Fruit fly (Drosophila melanogaster) whole organism, pupa: ENCODE results near the gene Fdh.

Source experiments
- CG10348 ChIP-seq: fragments of 200-800 bp; sonication (Bioruptor generic); IDR thresholded peaks from 2 replicates; pipeline ENCODE4 v1.3.6; 2022; ENCODE audit warnings: missing biosample characterization, missing genetic modification characterization
- CG12605 ChIP-seq: fragments of 200-800 bp; sonication (Bioruptor generic); IDR thresholded peaks from 2 replicates; pipeline ENCODE4 v1.3.6; 2022; ENCODE audit warnings: missing biosample characterization, missing genetic modification characterization
- CG13204 ChIP-seq: fragments of 200-800 bp; sonication (Bioruptor generic); optimal IDR thresholded peaks from 2 replicates; lab custom pipeline; 2018; ENCODE audit warnings: missing biosample characterization, mild to moderate bottlenecking, missing genetic modification characterization, moderate library complexity
- CG14655 ChIP-seq: fragments of 200-800 bp; sonication (Bioruptor generic); optimal IDR thresholded peaks from 3 replicates; lab custom pipeline; 2017; ENCODE audit warnings: mild to moderate bottlenecking, missing biosample characterization, missing genetic modification reagents, missing genetic modification characterization
- CG15710 ChIP-seq: fragments of 200-800 bp; sonication (Bioruptor generic); optimal IDR thresholded peaks from 2 replicates; lab custom pipeline; 2018; ENCODE audit warnings: missing biosample characterization, mild to moderate bottlenecking, missing genetic modification characterization, moderate library complexity
- CG17806 ChIP-seq: fragments of 200-800 bp; sonication (Bioruptor generic); optimal IDR thresholded peaks from 2 replicates; lab custom pipeline; 2018; ENCODE audit warnings: missing biosample characterization, mild to moderate bottlenecking, missing genetic modification characterization, moderate library complexity
- CG32121 ChIP-seq: fragments of 200-800 bp; sonication (Bioruptor generic); IDR thresholded peaks from 2 replicates; pipeline ENCODE4 v1.3.6; 2022; ENCODE audit warnings: missing biosample characterization, missing genetic modification characterization
- CG34367 ChIP-seq: fragments of 200-800 bp; sonication (Bioruptor generic); optimal IDR thresholded peaks from 2 replicates; lab custom pipeline; 2018; ENCODE audit warnings: missing biosample characterization, mild to moderate bottlenecking, missing genetic modification characterization
- CG4496 ChIP-seq: fragments of 200-800 bp; sonication (Bioruptor generic); IDR thresholded peaks from 3 replicates; pipeline ENCODE4 v1.3.6; 2022; ENCODE audit warnings: missing biosample characterization, missing genetic modification characterization
- CG8159 ChIP-seq: fragments of 200-800 bp; sonication (Bioruptor generic); optimal IDR thresholded peaks from 3 replicates; lab custom pipeline; 2018; ENCODE audit warnings: missing biosample characterization, mild to moderate bottlenecking, missing genetic modification characterization, moderate library complexity
- CG8301 ChIP-seq: fragments of 200-800 bp; sonication (Bioruptor generic); optimal IDR thresholded peaks from 2 replicates; lab custom pipeline; 2018; ENCODE audit warnings: missing biosample characterization, mild to moderate bottlenecking, missing genetic modification characterization
- CG9948 ChIP-seq: fragments of 200-800 bp; sonication (Bioruptor generic); optimal IDR thresholded peaks from 2 replicates; lab custom pipeline; 2018; ENCODE audit warnings: missing biosample characterization, mild to moderate bottlenecking, missing genetic modification characterization, moderate library complexity
- D1 ChIP-seq: fragments of 200-800 bp; sonication (Bioruptor generic); optimal IDR thresholded peaks from 2 replicates; lab custom pipeline; 2018; ENCODE audit warnings: missing biosample characterization, mild to moderate bottlenecking, missing genetic modification characterization, moderate library complexity
- EcR ChIP-seq: fragments of 200-800 bp; sonication (Bioruptor generic); optimal IDR thresholded peaks from 3 replicates; lab custom pipeline; 2019; ENCODE audit warnings: missing biosample characterization, missing genetic modification characterization, mild to moderate bottlenecking, moderate library complexity, missing genetic modification reagents
- Ets98B ChIP-seq: fragments of 200-800 bp; sonication (Bioruptor generic); IDR thresholded peaks from 2 replicates; pipeline ENCODE4 v1.3.6; 2022; ENCODE audit warnings: missing biosample characterization, missing genetic modification characterization
- Pif1A ChIP-seq: fragments of 200-800 bp; sonication (Bioruptor generic); optimal IDR thresholded peaks from 3 replicates; lab custom pipeline; 2016; ENCODE audit warnings: missing biosample characterization, missing genetic modification characterization
- Pif1B ChIP-seq: fragments of 200-800 bp; sonication (Bioruptor generic); optimal IDR thresholded peaks from 3 replicates; lab custom pipeline; 2016; ENCODE audit warnings: missing biosample characterization, missing genetic modification characterization
- Snoo ChIP-seq: fragments of 200-800 bp; sonication (Bioruptor generic); optimal IDR thresholded peaks from 3 replicates; lab custom pipeline; 2017; ENCODE audit warnings: missing biosample characterization, mild to moderate bottlenecking, missing genetic modification characterization, inconsistent platforms
- fd96Ca ChIP-seq: fragments of 200-800 bp; sonication (Bioruptor generic); IDR thresholded peaks from 3 replicates; pipeline ENCODE4 v1.3.6; 2022; ENCODE audit warnings: missing biosample characterization, missing genetic modification characterization
- gl ChIP-seq: fragments of 200-800 bp; sonication (Bioruptor generic); optimal IDR thresholded peaks from 2 replicates; lab custom pipeline; 2018; ENCODE audit warnings: missing biosample characterization, mild to moderate bottlenecking, missing genetic modification characterization
- rn ChIP-seq: fragments of 200-800 bp; sonication (Bioruptor generic); IDR thresholded peaks from 2 replicates; pipeline ENCODE4 v1.3.6; 2022; ENCODE audit warnings: missing biosample characterization, missing genetic modification characterization

Fdh gene

DNA sequence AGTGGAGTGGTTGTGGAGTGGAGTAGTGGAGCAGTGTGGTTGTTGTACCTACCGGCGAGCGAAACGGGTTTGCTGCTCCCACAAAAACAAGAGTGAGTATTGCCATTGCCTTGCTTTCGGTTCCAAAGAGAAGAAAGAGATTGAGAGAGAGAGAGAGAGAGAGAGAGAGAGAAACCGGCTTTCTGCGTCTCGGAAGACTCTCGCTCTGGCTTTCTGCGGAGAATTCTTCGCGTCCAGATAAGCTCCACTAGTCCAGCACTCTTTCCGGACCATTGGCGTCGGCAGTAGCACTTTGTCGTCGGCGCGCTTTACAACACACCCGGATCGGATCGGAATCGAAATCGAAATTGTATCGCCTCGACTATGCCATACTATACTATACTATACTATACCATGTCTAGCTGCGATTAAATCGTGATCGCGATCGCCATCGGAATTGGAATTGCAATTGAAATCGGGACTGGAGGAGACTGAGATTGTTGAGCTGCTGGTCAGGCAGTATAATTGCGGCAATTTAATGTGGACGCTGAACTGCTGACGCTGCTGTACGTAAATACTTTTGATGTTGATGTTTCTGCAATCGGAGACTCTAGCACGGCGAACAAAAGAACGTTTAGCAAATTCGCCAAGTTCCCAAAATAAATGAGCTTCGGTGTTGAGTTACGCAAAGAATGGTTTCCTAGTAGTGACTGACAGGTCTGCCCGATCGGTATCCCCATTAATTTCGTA is 45.2 kb downstream of the Fdh start, which contains the start of gene Cad86C:
Cad86C (plus strand) TSS at position 284 of the 729 bp plus-strand sequence.
- TF ChIP-seq EcR (GFP tag; lab: Kevin White, UChicago) (peak; percentile 75), CG32121 (GFP tag; lab: Robert Waterston, UW) (peak; percentile 44; the same call in 1 of the 2 replicates), CG34367 (no peak), Pif1A (GFP tag; lab: Kevin White, UChicago) (peak; percentile 51), CG15710 (tag; lab: Kevin White, UChicago) (no peak), CG14655 (GFP tag; lab: Kevin White, UChicago) (peak; percentile 7), Pif1B (peak; percentile 54), Ets98B (GFP tag; lab: Robert Waterston, UW) (peak; percentile 72), CG8301 (tag; lab: Kevin White, UChicago) (peak; percentile 7), D1 (tag; lab: Kevin White, UChicago) (no peak), fd96Ca (GFP tag; lab: Robert Waterston, UW) (peak; percentile 54; the same call in 2 of the 3 replicates), CG12605 (GFP tag; lab: Robert Waterston, UW) (peak; percentile 68), CG8159 (tag; lab: Kevin White, UChicago) (peak; percentile 19), CG13204 (GFP tag; lab: Kevin White, UChicago) (peak; percentile 25), Snoo (tag; lab: Kevin White, UChicago) (peak; percentile 10), gl (tag; lab: Kevin White, UChicago) (no peak), CG9948 (tag; lab: Kevin White, UChicago) (no peak), CG10348 (GFP tag; lab: Robert Waterston, UW) (no peak), rn (GFP tag; lab: Robert Waterston, UW) (no peak), CG17806 (tag; lab: Kevin White, UChicago) (no peak), CG4496 (GFP tag; lab: Robert Waterston, UW) (peak; percentile 53; the same call in 2 of the 3 replicates)
